Worm (Caenorhabditis elegans) whole organism, L4/young adult: Measurements from ENCODE around the gene tsp-11.

ENCODE experiments used
- dao-5 ChIP-seq: sonication (generic microtip); optimal IDR thresholded peaks from 2 replicates; lab custom pipeline; 2016; ENCODE audit warnings: missing genotype, missing genetic modification characterization, moderate library complexity, missing compliant biosample characterization
- him-1 ChIP-seq: sonication (generic microtip); optimal IDR thresholded peaks from 2 replicates; lab custom pipeline; 2016; ENCODE audit warnings: missing genotype, missing genetic modification reagents, missing genetic modification characterization, missing compliant biosample characterization

DNA sequence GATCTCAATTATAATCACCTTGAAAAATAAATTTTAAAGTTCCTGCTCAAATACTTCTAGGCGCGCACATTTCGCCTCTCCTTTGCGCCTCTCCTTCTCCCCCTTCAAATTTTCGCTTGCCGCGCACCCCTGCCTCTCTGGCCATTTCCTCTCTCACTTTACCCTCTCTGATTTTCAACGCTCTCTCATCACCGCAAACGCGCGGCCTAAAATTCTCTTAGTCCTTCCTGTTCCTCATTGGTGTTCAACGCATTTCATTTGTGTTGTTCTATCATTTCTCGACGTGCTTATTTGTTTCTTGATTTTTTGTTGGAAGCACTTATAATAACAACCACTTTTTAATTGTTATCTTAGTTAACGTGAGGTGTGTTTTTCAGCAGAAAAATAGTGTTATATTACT lies 49.1 kb upstream of the tsp-11 start, which contains the start of gene C25A11.2:
- TF ChIP-seq him-1 (tag; lab: Kevin White, UChicago) (no peak), dao-5 (tag; lab: Kevin White, UChicago) (no peak)
